Fruit fly (Drosophila melanogaster): Measurements from ENCODE around the gene CG34279.

- no peak for TF ChIP-seq CTCF (optimal IDR thresholded peaks at IDR 0.05)
- TF ChIP-seq CG8478 (optimal IDR thresholded peaks at IDR 0.05): no peak
Measured at dm6 chr3R:17410808-17411207, 7.7 kb upstream of the CG34279 start, which contains the start of gene CG5863.

All from S2 (cell line).